Worm (Caenorhabditis elegans): ENCODE results near the gene unc-42.

ce11 chrV:9753554-9753953 lies 15.6 kb downstream of the unc-42 start:
- TF ChIP-seq mdl-1 (tag; optimal IDR thresholded peaks at IDR 0.05) (no peak), ceh-82 (tag; optimal IDR thresholded peaks at IDR 0.05) (no peak), zag-1 (tag; optimal IDR thresholded peaks at IDR 0.05) (no peak)
